Worm (Caenorhabditis elegans): ENCODE measurements around the gene ZK6.8.

Gene ZK6.8

DNA sequence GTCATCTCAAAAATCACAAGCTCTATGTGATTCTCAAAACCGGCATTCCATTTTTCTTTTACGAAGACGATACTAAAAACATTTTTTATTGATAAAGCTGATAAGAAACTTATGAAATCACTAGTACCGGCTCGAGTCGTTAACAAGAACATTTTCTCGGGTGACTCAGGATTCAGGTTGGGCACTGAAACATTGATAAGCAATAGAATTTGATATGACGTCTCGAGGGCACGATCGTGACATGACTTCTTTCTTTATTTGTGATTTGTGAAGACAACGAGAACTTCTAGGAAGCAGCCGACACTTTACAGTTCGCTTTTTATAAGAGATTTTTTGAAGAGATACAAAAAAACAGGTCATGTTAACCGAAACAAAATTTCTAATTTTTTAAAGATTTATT, 48.0 kb upstream of the ZK6.8 start:
- TF ChIP-seq nhr-90 (tag; optimal IDR thresholded peaks at IDR 0.05; ENCODE audit: poor library complexity) (peak; percentile 17), zip-4 (GFP tag; optimal IDR thresholded peaks at IDR 0.05) (no peak), nhr-237 (tag; optimal IDR thresholded peaks at IDR 0.05) (no peak), pax-3 (tag; optimal IDR thresholded peaks at IDR 0.05) (peak; percentile 36), nhr-76 (tag; optimal IDR thresholded peaks at IDR 0.05) (no peak), elt-2 (tag; optimal IDR thresholded peaks at IDR 0.05) (peak; percentile 95), pqm-1 (tag; optimal IDR thresholded peaks at IDR 0.05) (peak; percentile 9), nhr-20 (tag; optimal IDR thresholded peaks at IDR 0.05) (peak; percentile 10), lin-35 (GFP tag; optimal IDR thresholded peaks at IDR 0.05) (peak in 1 of 2 experiments; percentile 6), alr-1 (tag; optimal IDR thresholded peaks at IDR 0.05; ENCODE audit: borderline replicate concordance) (no peak), jun-1 (tag; optimal IDR thresholded peaks at IDR 0.05) (peak; percentile 67), efl-1 (optimal IDR thresholded peaks at IDR 0.05) (no peak), efl-1 (GFP tag; optimal IDR thresholded peaks at IDR 0.05 in 1 of 2) (peak in 1 of 2 experiments; percentile 83)

- TF ChIP-seq unc-86 (tag; optimal IDR thresholded peaks at IDR 0.05) (no peak), aha-1 (tag; optimal IDR thresholded peaks at IDR 0.05) (no peak), tlp-1 (tag; optimal IDR thresholded peaks at IDR 0.05) (no peak), rnt-1 (tag; optimal IDR thresholded peaks at IDR 0.05) (no peak), pax-3 (tag; optimal IDR thresholded peaks at IDR 0.05) (no peak), tbx-2 (tag; optimal IDR thresholded peaks at IDR 0.05) (no peak), lsy-2 (tag; optimal IDR thresholded peaks at IDR 0.05) (no peak), ceh-63 (GFP tag; optimal IDR thresholded peaks at IDR 0.05) (no peak)
These were observed 45.4 kb upstream of the ZK6.8 start, which contains the start of gene dmd-8 for ce11 chrV:336350-336749. Gene dmd-8 (minus strand): TSS chrV:336450.

DNA sequence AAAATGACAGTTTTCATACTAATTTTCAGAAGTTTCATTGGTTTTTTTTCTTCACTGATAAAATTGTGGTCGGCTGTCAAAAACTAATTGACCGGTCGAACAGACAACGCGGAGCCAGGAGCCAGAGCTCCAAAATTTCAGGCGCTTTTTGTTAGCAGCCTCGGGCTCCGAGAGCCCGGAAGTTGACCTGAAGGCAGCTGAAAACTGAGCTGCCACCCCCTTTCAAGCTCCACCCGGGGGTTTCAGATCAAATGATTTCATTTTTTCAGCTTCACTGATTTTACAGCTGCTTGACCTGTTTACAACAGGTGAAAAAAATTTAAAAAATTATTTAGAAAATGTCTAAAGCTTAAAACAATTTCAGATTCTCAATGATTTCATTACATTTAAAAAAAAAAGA, 39.4 kb upstream of the ZK6.8 start:
- TF ChIP-seq hlh-4 (tag; optimal IDR thresholded peaks at IDR 0.05) (peak; percentile 78), Y116A8C.19 (tag; optimal IDR thresholded peaks at IDR 0.05; ENCODE audit: borderline replicate concordance) (no peak), fkh-10 (GFP tag; optimal IDR thresholded peaks at IDR 0.05) (no peak)

DNA sequence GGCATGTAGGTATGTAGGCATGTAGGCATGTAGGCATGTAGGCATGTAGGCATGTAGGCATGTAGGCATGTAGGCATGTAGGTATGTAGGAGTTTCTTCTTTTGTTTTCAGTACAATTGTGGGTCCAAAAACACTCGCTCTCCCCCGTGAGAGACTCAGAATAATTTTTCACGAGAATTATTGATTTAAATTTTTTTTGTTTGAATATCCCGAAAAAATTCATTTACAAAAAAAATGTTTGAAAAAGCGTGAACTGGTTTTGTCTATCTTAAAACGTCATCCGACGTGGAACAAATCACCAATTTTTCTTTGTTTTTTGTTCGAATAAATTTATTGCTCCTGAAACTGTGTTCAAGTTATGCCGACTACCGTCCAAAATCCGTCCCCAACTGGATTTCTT, 38.6 kb upstream of the ZK6.8 start, which contains the start of gene wago-10:
Gene wago-10 (plus strand): TSS at position 301 of the 400 bp plus-strand sequence.
- no peak for TF ChIP-seq nhr-84 (tag; optimal IDR thresholded peaks at IDR 0.05)
- no peak for TF ChIP-seq isw-1 (GFP tag; IDR thresholded peaks at IDR 0.05)
- no peak for TF ChIP-seq sox-4 (tag; optimal IDR thresholded peaks at IDR 0.05)
- TF ChIP-seq ztf-11 (tag; optimal IDR thresholded peaks at IDR 0.05): no peak
- no peak for TF ChIP-seq blmp-1 (tag; optimal IDR thresholded peaks at IDR 0.05)
- no peak for TF ChIP-seq ceh-82 (tag; optimal IDR thresholded peaks at IDR 0.05)
- no peak for TF ChIP-seq lin-15B (tag; optimal IDR thresholded peaks at IDR 0.05)
- no peak for TF ChIP-seq zip-4 (GFP tag; optimal IDR thresholded peaks at IDR 0.05)
- TF ChIP-seq nhr-28 (tag; optimal IDR thresholded peaks at IDR 0.05): no peak

- TF ChIP-seq ces-1 (GFP tag; optimal IDR thresholded peaks at IDR 0.05) (no peak), nhr-85 (tag) (peak; percentile 6)
These were observed 38.2 kb upstream of the ZK6.8 start for ce11 chrV:343546-343945.

ce11 chrV:346005-346404, 35.7 kb upstream of the ZK6.8 start:
- TF ChIP-seq dsc-1 (tag; optimal IDR thresholded peaks at IDR 0.05): no peak
- TF ChIP-seq fkh-10 (GFP tag; optimal IDR thresholded peaks at IDR 0.05): no peak
- TF ChIP-seq swsn-7 (tag; optimal IDR thresholded peaks at IDR 0.05): no peak
